Worm (Caenorhabditis elegans): ENCODE results near the gene pmp-1.

pmp-1 gene

DNA sequence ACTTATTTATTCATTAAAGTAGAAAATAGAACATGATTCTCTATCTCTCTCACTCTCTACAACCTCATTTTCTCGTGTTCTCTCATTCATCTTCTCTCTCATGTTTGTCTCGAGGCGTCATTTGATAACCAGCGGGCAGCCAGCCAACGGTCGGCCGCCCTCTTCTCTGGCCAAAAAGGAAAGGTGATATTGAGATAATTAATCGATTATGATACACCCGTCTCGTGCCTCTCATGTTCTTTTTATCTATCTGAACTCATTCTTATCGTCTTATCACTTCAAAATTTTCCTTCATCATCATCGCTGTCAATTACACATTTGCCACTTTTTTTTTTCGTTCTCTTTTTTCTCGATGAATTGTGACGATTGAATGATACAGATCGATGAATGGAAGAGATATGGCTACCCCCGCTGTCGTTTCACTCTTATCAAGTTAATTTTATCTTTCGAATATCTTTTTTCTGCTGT lies 40.9 kb downstream of the pmp-1 start:
- no peak for TF ChIP-seq unc-62 (GFP tag; optimal IDR thresholded peaks at IDR 0.05)

DNA sequence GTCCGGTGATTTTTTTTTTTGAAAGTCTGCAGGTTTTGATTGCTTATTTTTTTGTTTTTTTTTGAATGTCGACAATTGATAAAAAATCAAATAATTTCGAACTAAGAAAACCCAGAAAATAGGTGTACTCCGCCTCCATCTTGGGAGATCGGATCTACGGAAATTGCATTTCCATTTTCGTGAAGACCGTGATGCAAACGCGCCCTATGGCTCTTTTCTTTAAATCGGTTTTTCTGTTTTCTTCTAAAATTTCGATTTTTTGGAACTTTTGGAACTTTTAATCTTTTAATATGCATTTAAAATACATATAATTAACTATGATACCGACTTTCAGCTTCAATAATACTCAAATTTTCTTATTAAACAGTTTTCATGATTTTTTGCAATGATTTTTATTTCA lies 41.5 kb downstream of the pmp-1 start:
- TF ChIP-seq unc-62 (GFP tag; optimal IDR thresholded peaks at IDR 0.05) = no peak

DNA sequence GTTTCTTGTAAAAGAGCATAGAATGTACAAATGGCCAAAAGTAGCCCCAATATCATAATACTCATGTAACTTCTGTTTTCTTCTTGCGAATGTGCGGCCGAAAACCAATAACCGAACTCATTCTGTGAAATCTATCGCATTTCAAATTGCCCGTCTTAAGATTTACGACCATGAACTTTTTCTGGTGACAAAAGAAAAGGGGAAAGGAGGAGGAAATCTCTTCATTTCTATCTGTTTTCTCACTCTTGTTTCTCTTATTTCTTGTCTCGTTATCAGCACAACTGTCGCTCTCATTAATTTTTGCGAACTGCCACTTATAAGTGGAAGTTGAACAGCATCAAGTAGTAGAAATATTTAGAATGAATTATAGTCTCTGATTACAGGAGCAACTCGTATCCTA lies 42.5 kb downstream of the pmp-1 start:
- TF ChIP-seq unc-62 (GFP tag; optimal IDR thresholded peaks at IDR 0.05) = no peak

DNA sequence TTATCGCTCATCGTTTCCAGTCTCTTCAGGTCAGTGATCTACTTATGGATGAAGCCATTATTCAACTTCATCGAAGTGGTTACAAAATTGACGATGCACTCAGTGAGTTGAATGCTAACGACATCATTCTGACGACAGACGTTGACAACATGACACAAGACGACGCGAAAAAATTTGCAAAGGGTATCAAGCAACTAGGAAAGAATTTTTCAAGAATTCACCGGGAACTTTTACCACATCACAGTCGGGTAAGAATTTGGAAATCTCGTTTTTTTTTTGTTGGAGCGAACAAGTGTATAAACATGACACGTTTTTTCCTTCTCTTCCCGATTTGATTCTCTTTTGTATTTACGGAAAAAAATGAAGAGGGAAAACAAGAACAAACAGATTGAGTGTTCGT lies 42.9 kb downstream of the pmp-1 start:
- TF ChIP-seq unc-62 (GFP tag; optimal IDR thresholded peaks at IDR 0.05) = no peak

DNA sequence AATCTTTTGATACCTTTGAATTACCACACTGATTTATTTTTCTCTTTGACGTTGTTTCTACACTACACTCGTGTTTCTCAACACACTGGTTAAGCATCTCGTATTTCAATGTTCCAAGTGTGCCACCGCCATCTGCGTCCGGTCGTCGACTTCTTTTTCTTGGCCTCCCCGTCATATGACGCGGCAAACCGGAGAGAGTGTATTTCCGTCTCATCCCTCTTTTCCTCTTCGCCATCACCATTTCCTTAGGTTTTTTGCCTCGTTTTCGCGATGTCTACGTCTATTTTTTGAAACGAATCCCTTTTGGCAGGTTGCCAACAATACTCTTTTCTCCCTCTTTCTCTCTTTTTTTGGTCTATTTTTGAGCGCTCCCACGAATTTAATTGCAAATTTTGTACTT lies 44.6 kb downstream of the pmp-1 start:
- TF ChIP-seq unc-62 (GFP tag; optimal IDR thresholded peaks at IDR 0.05) = no peak

DNA sequence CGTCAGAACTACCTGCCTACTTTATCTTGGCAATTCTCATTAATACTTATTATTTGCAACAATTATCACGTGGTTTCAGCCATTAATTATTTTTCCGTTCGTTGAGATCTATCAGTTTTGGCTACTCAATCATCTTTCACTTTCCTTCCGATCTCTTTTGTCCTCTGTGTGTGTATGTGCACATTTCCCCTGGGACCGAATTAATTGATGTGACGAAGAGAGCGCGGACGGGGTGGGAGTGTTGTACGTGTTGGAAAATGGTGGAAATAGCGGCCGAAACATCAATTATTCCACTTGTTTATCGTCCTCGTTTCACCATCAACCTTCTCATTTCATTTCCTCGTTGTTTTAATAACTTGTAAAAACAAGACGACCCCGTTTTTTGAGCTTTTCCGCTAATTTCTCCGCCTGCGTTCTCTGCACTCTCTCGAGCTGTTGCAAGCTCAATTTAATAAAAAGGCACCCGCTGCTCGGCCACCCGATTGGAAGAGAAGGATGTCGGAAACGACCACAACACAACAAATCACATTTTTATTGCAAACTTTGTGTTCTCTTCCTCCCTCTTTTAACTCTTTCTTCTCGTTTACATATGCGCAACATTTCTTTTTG lies 45.2 kb downstream of the pmp-1 start:
- no peak for TF ChIP-seq unc-62 (GFP tag; optimal IDR thresholded peaks at IDR 0.05)

DNA sequence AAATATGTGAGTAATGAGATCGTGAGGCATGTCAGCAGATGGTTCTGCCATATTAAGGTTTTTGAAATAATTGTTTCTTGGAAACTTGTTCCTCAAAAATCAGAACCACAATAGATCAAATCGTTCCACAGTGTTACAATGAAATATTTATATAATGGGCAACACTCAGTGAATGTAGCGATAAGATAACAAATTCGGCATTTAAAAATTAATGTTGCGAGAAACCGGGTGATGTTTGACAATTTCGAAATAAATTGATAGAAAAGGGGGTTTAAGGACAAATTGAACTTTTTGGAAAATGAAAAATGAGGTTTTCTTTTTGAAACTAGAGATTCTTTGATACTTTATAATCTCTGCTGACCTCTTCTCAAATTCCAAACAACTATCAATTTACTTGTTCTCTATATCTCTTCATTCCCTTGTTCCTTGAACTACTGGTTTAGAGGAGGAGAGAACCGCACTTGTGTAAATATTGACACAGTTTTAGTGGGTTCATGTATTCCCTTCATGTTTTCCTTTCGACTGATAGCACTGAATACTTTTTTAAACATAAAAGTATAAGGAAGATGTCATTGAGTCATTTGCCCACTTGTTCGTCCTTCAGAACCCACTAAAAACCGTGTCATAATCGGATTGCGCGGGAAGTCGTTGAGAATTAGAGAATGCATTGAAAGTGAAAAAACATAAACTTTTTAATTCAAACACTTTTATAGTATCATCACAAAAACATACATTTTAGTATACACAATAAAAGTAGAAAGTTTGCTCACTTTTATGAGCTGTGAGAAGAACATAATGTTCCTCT lies 46.6 kb downstream of the pmp-1 start:
- TF ChIP-seq unc-62 (GFP tag; optimal IDR thresholded peaks at IDR 0.05) = no peak

DNA sequence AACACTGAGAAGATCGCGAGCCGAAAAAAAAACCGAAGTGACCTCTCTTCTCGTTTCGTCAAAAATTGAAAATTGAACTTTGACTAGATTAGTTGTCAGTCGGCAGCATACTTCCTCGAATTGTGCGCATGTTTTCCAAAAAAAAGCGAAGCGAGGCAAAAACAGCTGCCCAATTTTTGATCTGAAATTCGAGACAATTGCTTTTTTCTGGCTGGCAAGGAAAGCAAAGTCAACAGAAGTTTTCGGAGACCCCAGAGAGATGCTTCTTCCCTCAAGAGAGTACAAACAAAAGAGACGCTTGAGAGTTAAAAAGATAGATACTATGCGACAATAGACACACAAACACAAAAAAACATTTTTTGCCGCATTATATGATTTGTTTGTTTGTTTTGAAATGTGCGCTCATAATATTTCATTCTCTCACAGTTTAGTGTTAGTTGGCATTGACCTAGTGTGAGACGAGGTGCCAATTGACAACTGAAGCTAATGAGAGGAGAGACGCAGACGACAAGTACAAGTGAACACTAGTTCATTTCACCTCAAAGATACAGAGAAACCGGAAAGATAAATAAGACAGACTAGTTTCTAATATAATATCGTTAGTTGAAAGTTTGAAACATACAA lies 47.5 kb downstream of the pmp-1 start:
- TF ChIP-seq unc-62 (GFP tag; optimal IDR thresholded peaks at IDR 0.05) = no peak

DNA sequence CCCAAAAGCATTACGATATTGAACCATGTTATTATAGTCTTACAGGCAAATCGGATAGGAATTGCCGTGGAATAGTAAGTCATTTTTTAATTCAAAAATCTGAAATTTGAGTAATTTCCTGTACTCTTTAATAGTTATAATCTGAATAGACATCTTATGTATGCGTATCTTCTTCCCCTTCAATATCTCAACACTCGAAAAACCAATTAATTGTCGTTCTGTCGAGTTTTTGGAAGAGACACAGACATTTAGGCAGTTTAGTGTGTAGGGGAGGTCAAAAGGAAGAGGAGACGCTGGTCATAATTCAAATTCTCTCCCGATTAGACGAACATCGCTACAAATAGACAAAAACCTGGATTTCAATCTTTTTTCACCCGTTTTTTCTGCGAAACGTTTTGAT lies 48.1 kb downstream of the pmp-1 start:
- TF ChIP-seq unc-62 (GFP tag; optimal IDR thresholded peaks at IDR 0.05) = no peak

DNA sequence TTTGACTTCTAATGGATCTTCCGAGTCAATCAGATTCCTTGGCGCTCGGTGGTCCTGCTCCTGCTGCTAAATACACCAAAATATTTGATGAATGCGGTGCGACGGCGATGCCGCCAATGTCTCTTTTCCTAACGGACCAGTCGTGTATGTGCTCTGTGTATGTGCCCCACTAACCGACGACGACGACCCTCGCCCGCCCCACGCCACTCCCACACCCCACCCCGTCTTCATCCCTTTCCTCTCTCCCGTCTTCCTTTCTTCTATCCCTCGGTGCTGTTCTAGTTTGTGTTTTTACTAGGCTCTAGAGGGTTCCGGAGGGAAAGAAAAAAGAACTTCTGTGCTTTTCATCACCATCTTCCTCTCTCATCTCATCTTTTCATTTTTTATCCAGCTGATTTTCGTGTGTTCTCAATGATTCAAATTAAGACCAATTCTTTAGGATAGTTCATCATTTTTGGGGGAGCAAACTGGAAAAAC lies 48.9 kb downstream of the pmp-1 start, which contains the start of gene egl-27:
TSS of gene egl-27 (plus strand) at position 427 of the 477 bp plus-strand sequence.
- no peak for TF ChIP-seq unc-62 (GFP tag; optimal IDR thresholded peaks at IDR 0.05)

DNA sequence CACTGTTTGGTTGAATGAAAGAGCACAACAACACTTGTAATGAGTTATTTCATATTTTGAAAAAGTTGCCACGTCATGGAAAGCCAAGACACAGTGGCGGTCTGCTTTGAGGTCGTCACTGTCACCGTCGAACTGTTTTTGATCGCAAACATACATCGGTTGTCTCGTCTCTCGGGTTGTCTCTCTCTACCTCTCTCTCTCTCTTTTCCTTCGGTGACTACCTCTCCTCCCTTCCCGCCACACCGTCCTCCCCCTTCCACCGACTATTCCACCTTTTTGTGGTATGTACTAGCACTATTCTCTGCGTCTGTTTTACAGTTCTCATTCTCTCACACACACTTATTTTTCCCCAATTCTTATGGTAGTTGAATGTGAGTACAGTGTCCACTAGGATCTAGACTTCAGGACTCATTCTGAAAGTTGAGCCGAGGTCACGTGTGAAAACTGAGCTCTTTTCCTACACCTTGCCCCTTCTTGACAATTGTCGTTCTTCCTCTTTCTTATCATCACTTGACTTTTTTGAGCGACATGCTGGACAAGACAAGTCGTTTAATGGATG lies 49.7 kb downstream of the pmp-1 start:
- no peak for TF ChIP-seq unc-62 (GFP tag; optimal IDR thresholded peaks at IDR 0.05)

DNA sequence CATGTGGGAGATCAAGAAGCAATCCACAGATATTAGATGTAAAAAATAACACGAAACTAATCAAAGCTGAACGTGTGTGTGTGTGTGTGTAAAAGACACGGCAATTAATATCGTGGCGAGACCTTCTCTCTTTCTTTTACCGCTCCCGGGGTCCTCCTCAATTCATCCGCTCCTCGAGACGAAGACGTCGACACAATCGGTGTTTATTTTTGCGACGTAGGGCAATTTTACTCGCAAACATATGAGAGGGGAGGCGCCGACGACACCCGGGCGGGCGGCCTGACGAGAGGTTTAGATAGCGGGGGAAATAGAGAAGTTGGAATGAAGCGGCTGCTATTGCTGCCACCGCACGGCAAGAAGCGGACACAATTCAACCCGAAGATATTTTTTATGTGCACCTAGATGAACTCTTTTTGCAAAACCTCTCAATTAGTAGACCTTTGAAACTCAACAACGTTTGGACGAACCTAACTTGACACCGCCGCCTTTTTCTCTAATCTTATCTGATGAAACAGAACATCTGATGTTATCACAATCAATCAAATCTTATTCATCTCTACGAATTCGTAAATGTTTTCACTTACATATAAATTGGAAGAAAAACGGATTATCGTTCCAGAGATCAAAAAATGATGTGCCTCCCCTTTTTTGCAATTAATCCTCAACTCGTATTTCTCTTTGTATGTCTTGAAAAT lies 50.7 kb downstream of the pmp-1 start:
- TF ChIP-seq unc-62 (GFP tag; optimal IDR thresholded peaks at IDR 0.05) = no peak

DNA sequence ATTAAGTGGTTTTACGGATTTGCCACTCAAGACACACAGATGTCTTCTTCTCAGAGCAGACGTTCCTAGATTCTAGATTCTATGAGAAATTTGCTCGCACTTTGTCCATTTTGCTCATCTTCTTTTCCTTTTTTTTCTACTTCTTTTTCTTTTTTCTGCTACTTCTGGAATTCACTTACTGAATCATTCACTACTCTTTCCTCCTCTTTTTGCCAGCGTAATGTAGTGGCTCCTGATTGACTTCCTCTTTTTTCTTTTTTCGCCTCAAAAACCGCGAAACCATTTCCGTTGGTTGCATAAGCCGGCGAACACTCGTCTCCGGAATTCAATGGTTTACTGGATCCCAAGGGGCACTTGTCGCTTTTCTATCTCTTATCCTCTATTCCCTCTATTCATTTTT lies 51.3 kb downstream of the pmp-1 start:
- no peak for TF ChIP-seq unc-62 (GFP tag; optimal IDR thresholded peaks at IDR 0.05)

DNA sequence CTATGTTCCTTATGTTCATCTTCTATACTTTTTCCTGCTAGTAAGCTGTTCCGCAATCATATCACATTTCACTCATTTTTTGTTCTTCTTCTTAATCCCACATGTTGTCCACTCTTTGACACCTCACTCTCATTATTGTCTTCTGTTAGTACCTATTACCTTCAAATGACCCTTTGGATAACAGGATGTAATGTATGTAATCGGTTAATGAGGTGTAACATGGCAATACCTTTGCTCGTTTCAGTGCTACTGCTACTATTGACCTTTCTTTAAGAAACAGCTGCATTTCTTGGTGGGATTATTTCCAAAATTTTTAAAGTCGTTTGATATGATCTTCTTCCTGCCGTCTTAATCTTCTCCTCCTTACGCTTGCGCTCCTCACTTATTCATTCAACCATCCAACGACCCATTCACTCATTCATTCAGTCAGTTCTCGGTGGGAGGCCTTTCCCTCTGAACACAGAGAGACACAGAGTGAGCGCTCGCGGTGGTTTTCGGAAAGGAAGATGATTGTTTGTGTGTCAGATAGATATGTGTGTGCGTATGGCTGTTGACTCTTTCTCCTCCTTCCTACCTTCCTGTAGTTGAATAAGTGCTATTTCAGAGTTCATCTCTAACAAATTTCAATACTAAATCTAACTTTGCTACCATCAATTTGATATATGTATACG lies 51.9 kb downstream of the pmp-1 start:
- TF ChIP-seq unc-62 (GFP tag; optimal IDR thresholded peaks at IDR 0.05) = no peak

DNA sequence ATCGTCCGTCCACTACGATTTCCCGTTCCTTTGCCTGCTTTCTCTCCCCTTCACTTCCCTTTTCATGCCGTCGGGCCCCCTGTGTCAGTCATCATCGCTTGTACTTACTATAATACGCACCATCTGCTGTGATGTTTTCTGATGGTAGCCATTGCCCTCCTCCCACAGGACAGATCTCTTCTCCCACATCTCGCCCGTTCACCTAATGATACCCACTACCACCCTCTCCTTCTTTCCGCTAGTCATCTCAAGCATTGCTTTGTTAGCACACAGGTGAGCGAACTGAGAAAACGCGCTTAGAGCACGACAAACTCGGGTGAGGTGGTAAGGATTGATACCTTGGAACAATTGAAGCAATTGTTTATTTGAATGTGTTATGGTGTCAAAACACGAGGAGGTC lies 52.6 kb downstream of the pmp-1 start:
- no peak for TF ChIP-seq unc-62 (GFP tag; optimal IDR thresholded peaks at IDR 0.05)
